Fruit fly (Drosophila melanogaster): ENCODE results near the gene sgg.

sgg gene

dm6 chrX:2588415-2589411, 45.0 kb upstream of the sgg start, which contains the start of gene egh (continued):
- no peak for TF ChIP-seq gcm2 (GFP tag; optimal IDR thresholded peaks at IDR 0.05)
- no peak for TF ChIP-seq MTF-1 (GFP tag; optimal IDR thresholded peaks at IDR 0.05; ENCODE audit: borderline replicate concordance)
- no peak for TF ChIP-seq vfl (GFP tag; optimal IDR thresholded peaks at IDR 0.05)
- peak; percentile 76 for TF ChIP-seq CG15514 (GFP tag; optimal IDR thresholded peaks at IDR 0.05)
- TF ChIP-seq YL-1 (GFP tag; optimal IDR thresholded peaks at IDR 0.05): peak; percentile 53
- no peak for TF ChIP-seq CG7987 (GFP tag; optimal IDR thresholded peaks at IDR 0.05)
- TF ChIP-seq lola (GFP tag; optimal IDR thresholded peaks at IDR 0.05): no peak
- TF ChIP-seq Dbx (GFP tag; IDR thresholded peaks at IDR 0.05): 0 out of 3 replicates have a peak, but pooled peaks have one; percentile 46
- TF ChIP-seq run (tag; optimal IDR thresholded peaks at IDR 0.05): no peak
- TF ChIP-seq CG3281 (GFP tag; optimal IDR thresholded peaks at IDR 0.05): no peak
- peak; percentile 43 for TF ChIP-seq her (GFP tag; optimal IDR thresholded peaks at IDR 0.05)
- TF ChIP-seq CG8924 (tag; optimal IDR thresholded peaks at IDR 0.05): no peak
- no peak for TF ChIP-seq CG10274 (GFP tag; optimal IDR thresholded peaks at IDR 0.05)
- no peak for TF ChIP-seq ab (GFP tag; optimal IDR thresholded peaks at IDR 0.05)
- TF ChIP-seq mirr (GFP tag; optimal IDR thresholded peaks at IDR 0.05): no peak
- TF ChIP-seq ranshi (GFP tag; IDR thresholded peaks at IDR 0.05): 0 out of 2 replicates have a peak, but pooled peaks have one; percentile 8
- peak; percentile 63 for TF ChIP-seq CG1603 (tag; optimal IDR thresholded peaks at IDR 0.05)
- no peak for TF ChIP-seq CG7357 (GFP tag; IDR thresholded peaks at IDR 0.05)
- no peak for TF ChIP-seq prd (optimal IDR thresholded peaks at IDR 0.05)
- TF ChIP-seq prd (GFP tag; IDR thresholded peaks at IDR 0.05): peak; percentile 61; the same call in 2 of the 3 replicates
- no peak for TF ChIP-seq CG12744 (GFP tag; optimal IDR thresholded peaks at IDR 0.05)
- no peak for TF ChIP-seq luna (GFP tag; optimal IDR thresholded peaks at IDR 0.05)
- no peak; the same call in 2 of the 3 replicates for TF ChIP-seq so (GFP tag; IDR thresholded peaks at IDR 0.05)
- peak; percentile 95 for TF ChIP-seq E2f2 (GFP tag; IDR thresholded peaks at IDR 0.05)
- TF ChIP-seq CG33557 (GFP tag; optimal IDR thresholded peaks at IDR 0.05): no peak
- TF ChIP-seq exex (tag; optimal IDR thresholded peaks at IDR 0.05): no peak
- TF ChIP-seq CG17612 (GFP tag; IDR thresholded peaks at IDR 0.05): no peak
- TF ChIP-seq CG9609 (GFP tag; optimal IDR thresholded peaks at IDR 0.05): no peak
- peak; percentile 81 for TF ChIP-seq Deaf1 (tag; optimal IDR thresholded peaks at IDR 0.05)
- no peak for TF ChIP-seq CG14441 (GFP tag; IDR thresholded peaks at IDR 0.05)
- no peak for TF ChIP-seq CG6791 (GFP tag; IDR thresholded peaks at IDR 0.05; ENCODE audit: partially characterized antibody)
- TF ChIP-seq Optix (GFP tag; IDR thresholded peaks at IDR 0.05): peak; percentile 70
- no peak for TF ChIP-seq CG18011 (GFP tag; optimal IDR thresholded peaks at IDR 0.05)
- peak; percentile 14 for TF ChIP-seq CHES-1-like (GFP tag; optimal IDR thresholded peaks at IDR 0.05)
- no peak for TF ChIP-seq tgo (GFP tag; IDR thresholded peaks at IDR 0.05)
- TF ChIP-seq tll (GFP tag; optimal IDR thresholded peaks at IDR 0.05): no peak
- no peak for TF ChIP-seq CG8281 (tag; optimal IDR thresholded peaks at IDR 0.05)
- no peak for TF ChIP-seq CG15011 (GFP tag; optimal IDR thresholded peaks at IDR 0.05)
- TF ChIP-seq bigmax (GFP tag; optimal IDR thresholded peaks at IDR 0.05): no peak
- TF ChIP-seq BtbVII (GFP tag; optimal IDR thresholded peaks at IDR 0.05): no peak
- TF ChIP-seq repo (GFP tag; optimal IDR thresholded peaks at IDR 0.05): no peak
- TF ChIP-seq CG18764 (GFP tag; optimal IDR thresholded peaks at IDR 0.05): no peak
- TF ChIP-seq oc (tag; optimal IDR thresholded peaks at IDR 0.05): no peak
- TF ChIP-seq Dp (GFP tag; optimal IDR thresholded peaks at IDR 0.05): peak; percentile 93
- TF ChIP-seq Scr (GFP tag; IDR thresholded peaks at IDR 0.05; ENCODE audit: partially characterized antibody): peak; percentile 23; the same call in 1 of the 2 replicates
- peak; percentile 50 for TF ChIP-seq Side (GFP tag; optimal IDR thresholded peaks at IDR 0.05)
- no peak for TF ChIP-seq nerfin-2 (GFP tag; IDR thresholded peaks at IDR 0.05; ENCODE audit: partially characterized antibody)
- TF ChIP-seq chn (GFP tag; optimal IDR thresholded peaks at IDR 0.05): no peak

All from whole organism, embryonic.